Fruit fly (Drosophila melanogaster) whole organism, wandering third instar larva: ENCODE data around the gene CG43815.
A peak's percentile ranks its signal among the peaks of the same experiment; 100 is the strongest.

Experiments used
- Abd-B ChIP-seq: fragments of >200 bp; optimal IDR thresholded peaks from 2 replicates; lab custom pipeline; 2017; ENCODE audit warnings: missing biosample characterization, missing genetic modification characterization
- CG32264 ChIP-seq: fragments of 200-800 bp; sonication (Bioruptor generic); optimal IDR thresholded peaks from 2 replicates; lab custom pipeline; 2016; ENCODE audit warnings: missing biosample characterization, missing genetic modification characterization
- CG9705 ChIP-seq: fragments of 200-800 bp; sonication (Bioruptor generic); optimal IDR thresholded peaks from 2 replicates; lab custom pipeline; 2018; ENCODE audit warnings: missing biosample characterization, mild to moderate bottlenecking, missing genetic modification characterization
- Dif ChIP-seq: fragments of 200-275, 200-300 bp; sonication (Bioruptor generic); optimal IDR thresholded peaks from 2 replicates; lab custom pipeline; 2018; ENCODE audit warnings: missing biosample characterization, missing genetic modification characterization; ENCODE audit not compliant: partially characterized antibody
- GATAd ChIP-seq: sonication (Bioruptor generic); optimal IDR thresholded peaks from 2 replicates; lab custom pipeline; 2016; ENCODE audit warnings: missing biosample characterization, missing genetic modification characterization
- HLH106 ChIP-seq: fragments of 200-800 bp; optimal IDR thresholded peaks from 3 replicates; lab custom pipeline; 2019; ENCODE audit warnings: missing biosample characterization, mild to moderate bottlenecking, missing genetic modification characterization, moderate library complexity
- Hr83 ChIP-seq: fragments of 200-300 bp; sonication (Bioruptor generic); optimal IDR thresholded peaks from 2 replicates; lab custom pipeline; 2016; ENCODE audit warnings: missing biosample characterization, mild to moderate bottlenecking, missing genetic modification characterization, moderate library complexity; ENCODE audit not compliant: poor library complexity, severe bottlenecking
- Jra ChIP-seq: sonication (Bioruptor generic); optimal IDR thresholded peaks from 2 replicates; lab custom pipeline; 2016; ENCODE audit warnings: missing biosample characterization, missing genetic modification characterization
- Mio ChIP-seq: sonication (Bioruptor generic); optimal IDR thresholded peaks from 2 replicates; lab custom pipeline; 2016; ENCODE audit warnings: missing biosample characterization, missing genetic modification characterization
- Myc ChIP-seq: fragments of >200 bp; optimal IDR thresholded peaks from 2 replicates; lab custom pipeline; 2017
- N ChIP-seq: fragments of >200 bp; optimal IDR thresholded peaks from 2 replicates; lab custom pipeline; 2018; ENCODE audit warnings: missing biosample characterization, missing external identifiers, missing genetic modification characterization
- OdsH ChIP-seq: fragments of 200-800 bp; sonication (Bioruptor generic); optimal IDR thresholded peaks from 2 replicates; lab custom pipeline; 2016; ENCODE audit warnings: missing biosample characterization, mild to moderate bottlenecking, missing genetic modification characterization
- Sp1 ChIP-seq: fragments of 200-800 bp; sonication (Bioruptor generic); optimal IDR thresholded peaks from 3 replicates; lab custom pipeline; 2019; ENCODE audit warnings: missing biosample characterization, mild to moderate bottlenecking, missing genetic modification characterization, moderate library complexity
- Vsx2 ChIP-seq: fragments of 200-300, 225-300 bp; sonication (Bioruptor generic); optimal IDR thresholded peaks from 2 replicates; lab custom pipeline; 2018; ENCODE audit warnings: missing biosample characterization, missing genetic modification characterization; ENCODE audit not compliant: partially characterized antibody
- br ChIP-seq: fragments of 200-800 bp; sonication (Bioruptor generic); optimal IDR thresholded peaks from 2 replicates; lab custom pipeline; 2016; ENCODE audit warnings: missing biosample characterization, missing genetic modification characterization
- brk ChIP-seq: fragments of 200-800 bp; sonication (Bioruptor generic); optimal IDR thresholded peaks from 2 replicates; lab custom pipeline; 2016; ENCODE audit warnings: missing biosample characterization, mild to moderate bottlenecking, missing genetic modification characterization
- dl ChIP-seq, 2 experiments: fragments of 175-275, 200-275 bp in 1 of 2; fragments of 200-275 bp in 1 of 2; sonication (Bioruptor generic); optimal IDR thresholded peaks; lab custom pipeline; 2018; ENCODE audit warnings: mild to moderate bottlenecking in 2 of 2, missing biosample characterization in 2 of 2, missing genetic modification characterization in 2 of 2, moderate library complexity in 2 of 2; ENCODE audit not compliant: partially characterized antibody in 2 of 2, insufficient read depth in 1 of 2
- dmrt93B ChIP-seq: fragments of 200-800 bp; sonication (Bioruptor generic); optimal IDR thresholded peaks from 2 replicates; lab custom pipeline; 2018; ENCODE audit warnings: missing biosample characterization, mild to moderate bottlenecking, missing genetic modification characterization
- dsf ChIP-seq: sonication (Bioruptor generic); optimal IDR thresholded peaks from 2 replicates; lab custom pipeline; 2016; ENCODE audit warnings: missing biosample characterization, missing genetic modification characterization, borderline replicate concordance
- foxo ChIP-seq, 2 experiments: fragments of 200-800 bp; sonication (Bioruptor generic); optimal IDR thresholded peaks; 2 replicates in 1 of 2; 3 replicates in 1 of 2; lab custom pipeline; 2016 to 2017; ENCODE audit warnings: missing biosample characterization in 2 of 2, missing genetic modification characterization in 2 of 2
- fru ChIP-seq: fragments of 200-800 bp; sonication (Bioruptor generic); optimal IDR thresholded peaks from 3 replicates; lab custom pipeline; 2016; ENCODE audit warnings: missing biosample characterization, mild to moderate bottlenecking, missing genetic modification characterization
- h ChIP-seq: fragments of 200-800 bp; sonication (Bioruptor generic); optimal IDR thresholded peaks from 3 replicates; lab custom pipeline; 2016; ENCODE audit warnings: missing biosample characterization, mild to moderate bottlenecking, missing genetic modification characterization
- jim ChIP-seq: fragments of 175-275, 200-325 bp; sonication (Bioruptor generic); optimal IDR thresholded peaks from 2 replicates; lab custom pipeline; 2016; ENCODE audit warnings: missing biosample characterization, mild to moderate bottlenecking, missing genetic modification characterization
- lola ChIP-seq: fragments of >200 bp; optimal IDR thresholded peaks from 2 replicates; lab custom pipeline; 2017; ENCODE audit warnings: missing biosample characterization, missing genetic modification characterization
- pan ChIP-seq: fragments of >200 bp; optimal IDR thresholded peaks from 2 replicates; lab custom pipeline; 2017
- psq ChIP-seq: fragments of 200-800 bp; sonication (Bioruptor generic); optimal IDR thresholded peaks from 3 replicates; lab custom pipeline; 2017; ENCODE audit warnings: missing biosample characterization, mild to moderate bottlenecking, missing genetic modification characterization, moderate library complexity
- rgr ChIP-seq: fragments of 200-800 bp; sonication (Bioruptor generic); optimal IDR thresholded peaks from 3 replicates; lab custom pipeline; 2016; ENCODE audit warnings: missing biosample characterization, mild to moderate bottlenecking, missing genetic modification characterization
- sage ChIP-seq: fragments of 200-800 bp; sonication (Bioruptor generic); optimal IDR thresholded peaks from 2 replicates; lab custom pipeline; 2016; ENCODE audit warnings: missing biosample characterization, mild to moderate bottlenecking, missing genetic modification characterization
- sv ChIP-seq: fragments of 200-800 bp; sonication (Bioruptor generic); optimal IDR thresholded peaks from 3 replicates; lab custom pipeline; 2016; ENCODE audit warnings: missing biosample characterization, missing genetic modification characterization
- tai ChIP-seq: sonication (Bioruptor generic); optimal IDR thresholded peaks from 2 replicates; lab custom pipeline; 2016; ENCODE audit warnings: missing biosample characterization, missing genetic modification characterization
- usp ChIP-seq: fragments of >200 bp; optimal IDR thresholded peaks from 2 replicates; lab custom pipeline; 2017; ENCODE audit warnings: missing biosample characterization, missing genetic modification characterization
- woc ChIP-seq: sonication (Bioruptor generic); optimal IDR thresholded peaks from 2 replicates; lab custom pipeline; 2016; ENCODE audit warnings: missing biosample characterization, mild to moderate bottlenecking, missing genetic modification characterization

Gene CG43815

DNA sequence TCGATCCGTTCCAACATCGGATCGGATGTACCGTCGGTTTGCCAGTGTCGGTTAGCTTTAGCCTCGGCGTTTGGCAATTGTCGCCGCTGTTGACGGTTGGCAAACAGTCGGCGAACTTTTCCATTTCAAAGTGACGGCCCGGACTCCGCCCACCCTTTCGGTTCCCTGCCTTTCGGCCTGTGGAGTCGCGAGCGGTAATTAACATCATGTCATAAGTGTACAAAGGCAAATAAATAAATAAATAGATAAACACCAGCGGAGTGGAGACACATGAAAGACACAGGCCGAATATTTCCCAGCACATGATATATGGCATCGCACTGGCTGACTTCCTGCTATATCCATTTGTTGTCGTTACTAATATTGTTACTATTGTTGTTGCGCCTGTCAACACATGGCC is 32.8 kb downstream of the CG43815 start:
- TF ChIP-seq Abd-B (GFP tag; lab: Kevin White, UChicago) (no peak), sv (no peak), CG32264 (GFP tag; lab: Kevin White, UChicago) (no peak), brk (GFP tag; lab: Kevin White, UChicago) (no peak), sage (no peak), foxo (GFP tag; optimal IDR thresholded peaks at IDR 0.05; lab: Kevin White, UChicago) (no peak), GATAd (GFP tag; lab: Kevin White, UChicago) (no peak), psq (GFP tag; lab: Kevin White, UChicago) (no peak), tai (GFP tag; lab: Kevin White, UChicago) (no peak), jim (GFP tag; lab: Kevin White, UChicago) (no peak), br (GFP tag; lab: Kevin White, UChicago) (no peak), Jra (GFP tag; lab: Kevin White, UChicago) (no peak), HLH106 (tag; lab: Kevin White, UChicago) (no peak), dmrt93B (no peak), fru (GFP tag; lab: Kevin White, UChicago) (no peak), N (GFP tag; lab: Kevin White, UChicago) (no peak), CG9705 (GFP tag; lab: Kevin White, UChicago) (no peak), usp (GFP tag; lab: Kevin White, UChicago) (no peak), OdsH (no peak)

DNA sequence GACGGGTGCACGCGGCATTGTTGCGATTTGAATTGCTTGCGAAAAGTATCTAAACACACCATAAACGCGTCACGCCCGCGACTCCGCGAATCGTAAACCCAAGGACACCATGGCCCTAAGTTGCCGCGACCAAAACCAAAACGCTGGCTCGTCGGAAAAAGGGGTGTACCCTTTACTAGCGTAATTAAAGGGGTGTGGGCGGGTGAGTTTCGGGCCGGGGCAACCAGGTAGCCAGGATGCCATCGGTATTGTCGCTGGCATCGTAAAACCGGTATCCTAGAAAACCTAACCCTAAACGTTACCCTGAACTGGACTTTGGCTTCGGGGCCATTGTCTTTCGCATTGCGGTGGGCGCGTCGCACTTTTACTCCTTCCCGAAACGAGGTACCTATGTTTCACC is 34.6 kb downstream of the CG43815 start:
- no peak for TF ChIP-seq Myc (lab: Kevin White, UChicago)
- TF ChIP-seq br (GFP tag; lab: Kevin White, UChicago) = no peak

DNA sequence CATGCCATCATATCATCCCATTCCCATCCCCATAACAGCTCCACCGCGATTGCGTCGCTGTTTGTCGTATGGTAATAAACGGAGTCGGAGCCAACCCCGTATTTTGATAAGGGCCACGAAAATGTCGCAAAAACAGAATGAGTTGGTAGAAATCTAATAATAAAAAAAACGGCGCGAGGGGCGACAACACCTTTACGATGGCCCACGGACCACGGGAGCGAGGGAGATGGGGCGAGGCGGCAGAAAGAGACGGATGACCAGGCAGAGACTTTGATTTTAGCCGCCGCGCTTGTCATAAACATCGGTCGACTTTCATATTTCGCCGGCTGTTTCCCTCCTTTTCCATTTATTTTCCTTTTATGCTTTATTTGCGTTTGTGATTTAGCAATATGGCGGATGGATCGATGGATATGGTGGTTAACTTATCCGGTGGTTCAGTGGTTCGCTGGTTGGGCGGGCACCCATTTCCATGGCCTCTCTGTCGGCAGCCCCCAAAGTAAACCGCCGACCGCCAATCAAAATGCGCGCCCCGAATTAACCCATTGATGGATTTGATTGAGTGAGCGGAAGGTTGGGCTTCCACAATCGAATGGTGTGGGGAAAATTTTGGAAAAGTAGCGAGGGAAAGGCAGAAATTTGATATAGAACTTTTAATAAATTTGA is 35.9 kb downstream of the CG43815 start:
- TF ChIP-seq woc (GFP tag; lab: Kevin White, UChicago) (no peak), rgr (GFP tag; lab: Kevin White, UChicago) (no peak), foxo (GFP tag; optimal IDR thresholded peaks at IDR 0.05; lab: Kevin White, UChicago) (no peak), h (GFP tag; lab: Kevin White, UChicago) (peak; percentile 0), Sp1 (peak; percentile 10), Abd-B (GFP tag; lab: Kevin White, UChicago) (no peak), lola (GFP tag; lab: Kevin White, UChicago) (no peak), Jra (GFP tag; lab: Kevin White, UChicago) (no peak), GATAd (GFP tag; lab: Kevin White, UChicago) (no peak), Vsx2 (GFP tag; lab: Kevin White, UChicago) (no peak), tai (GFP tag; lab: Kevin White, UChicago) (no peak)

DNA sequence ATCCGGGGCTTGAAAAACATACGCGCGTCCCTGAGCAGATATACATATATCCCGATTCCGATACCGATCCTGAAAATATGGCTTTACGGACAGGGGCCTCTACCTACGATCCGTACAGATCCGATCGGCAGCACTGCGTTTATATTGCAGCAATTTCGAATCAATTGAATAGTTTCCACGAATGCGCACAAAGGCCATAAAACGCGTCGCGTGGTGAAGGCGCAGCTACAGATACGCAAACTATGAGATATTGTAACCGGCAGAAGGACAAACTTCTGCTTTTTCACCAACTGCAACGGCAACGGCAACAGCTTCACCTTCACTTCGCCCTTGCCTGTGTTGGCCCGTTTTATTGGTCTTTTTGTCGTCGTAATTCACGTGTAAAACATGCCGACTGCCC is 39.1 kb downstream of the CG43815 start:
- no peak for TF ChIP-seq woc (GFP tag; lab: Kevin White, UChicago)
- no peak for TF ChIP-seq Hr83 (GFP tag; lab: Kevin White, UChicago)
- no peak for TF ChIP-seq CG32264 (GFP tag; lab: Kevin White, UChicago)
- no peak for TF ChIP-seq dsf (GFP tag; lab: Kevin White, UChicago)
- no peak for TF ChIP-seq dl (GFP tag; optimal IDR thresholded peaks at IDR 0.05; lab: Kevin White, UChicago; ENCODE audit: insufficient read depth in 1 of 2, partially characterized antibody in 2 of 2)
- no peak for TF ChIP-seq Sp1
- no peak for TF ChIP-seq Mio (GFP tag; lab: Kevin White, UChicago)
- TF ChIP-seq sv = no peak
- TF ChIP-seq rgr (GFP tag; lab: Kevin White, UChicago) = no peak
- no peak for TF ChIP-seq tai (GFP tag; lab: Kevin White, UChicago)
- no peak for TF ChIP-seq Vsx2 (GFP tag; lab: Kevin White, UChicago)
- no peak for TF ChIP-seq pan
- no peak for TF ChIP-seq lola (GFP tag; lab: Kevin White, UChicago)
- no peak for TF ChIP-seq Dif (GFP tag; lab: Kevin White, UChicago)
- TF ChIP-seq Myc (lab: Kevin White, UChicago) = no peak
- TF ChIP-seq sage = no peak
